Worm (Caenorhabditis elegans) whole organism, mixed stage, embryonic: ENCODE results near the gene Y43F8B.19.

Experiments
- M03D4.4 ChIP-seq: sonication (generic microtip); optimal IDR thresholded peaks from 2 replicates; lab custom pipeline; 2017; ENCODE audit warnings: mild to moderate bottlenecking, missing genetic modification characterization, missing compliant biosample characterization
- bed-3 ChIP-seq: fragments of 200-800 bp; sonication (Bioruptor generic); optimal IDR thresholded peaks from 3 replicates; lab custom pipeline; 2018; ENCODE audit warnings: mild to moderate bottlenecking, missing genetic modification characterization, moderate library complexity, missing compliant biosample characterization
- blmp-1 ChIP-seq: fragments of 150-350 bp; optimal IDR thresholded peaks from 2 replicates; lab custom pipeline; 2014; ENCODE audit warnings: missing biosample characterization, missing genetic modification characterization
- ceh-39 ChIP-seq: fragments of 150-350 bp; optimal IDR thresholded peaks from 2 replicates; lab custom pipeline; 2014; ENCODE audit warnings: missing biosample characterization, missing genetic modification characterization
- ceh-43 ChIP-seq: fragments of 200-800 bp; sonication (Bioruptor generic); optimal IDR thresholded peaks from 2 replicates; lab custom pipeline; 2018; ENCODE audit warnings: mild to moderate bottlenecking, missing genetic modification characterization, moderate library complexity, missing compliant biosample characterization
- ces-1 ChIP-seq: fragments of 150-350 bp; optimal IDR thresholded peaks from 2 replicates; lab custom pipeline; 2014; ENCODE audit warnings: missing biosample characterization, missing genetic modification reagents, missing genetic modification characterization
- cnd-1 ChIP-seq: fragments of 200-800 bp; sonication (Bioruptor generic); optimal IDR thresholded peaks from 2 replicates; lab custom pipeline; 2018; ENCODE audit warnings: mild to moderate bottlenecking, missing genetic modification characterization, missing compliant biosample characterization
- drap-1 ChIP-seq: fragments of 200-800 bp; sonication (Bioruptor generic); optimal IDR thresholded peaks from 3 replicates; lab custom pipeline; 2018; ENCODE audit warnings: mild to moderate bottlenecking, missing genetic modification characterization, missing compliant biosample characterization
- elt-1 ChIP-seq: sonication (generic microtip); optimal IDR thresholded peaks from 2 replicates; lab custom pipeline; 2017; ENCODE audit warnings: missing genetic modification characterization, mild to moderate bottlenecking, missing compliant biosample characterization, antibody characterized with exemption, moderate library complexity, borderline replicate concordance; ENCODE audit not compliant: insufficient read depth
- elt-3 ChIP-seq: fragments of 150-350 bp; optimal IDR thresholded peaks from 2 replicates; lab custom pipeline; 2014; ENCODE audit warnings: missing biosample characterization, missing genetic modification characterization
- flh-1 ChIP-seq: fragments of 200-800 bp; sonication (Bioruptor generic); optimal IDR thresholded peaks from 2 replicates; lab custom pipeline; 2018; ENCODE audit warnings: mild to moderate bottlenecking, missing genetic modification characterization, moderate library complexity, missing compliant biosample characterization
- ham-2 ChIP-seq: fragments of 200-800 bp; sonication (Bioruptor generic); optimal IDR thresholded peaks from 2 replicates; lab custom pipeline; 2018; ENCODE audit warnings: mild to moderate bottlenecking, missing genetic modification characterization, missing compliant biosample characterization
- hlh-1 ChIP-seq: fragments of 150-350 bp; optimal IDR thresholded peaks from 2 replicates; lab custom pipeline; 2014; ENCODE audit warnings: missing biosample characterization, missing genetic modification reagents, missing genetic modification characterization
- lin-13 ChIP-seq: fragments of 150-350 bp; optimal IDR thresholded peaks from 2 replicates; lab custom pipeline; 2014; ENCODE audit warnings: missing biosample characterization, missing genetic modification characterization
- mls-2 ChIP-seq: sonication (generic microtip); optimal IDR thresholded peaks from 2 replicates; lab custom pipeline; 2016; ENCODE audit warnings: mild to moderate bottlenecking, missing genetic modification characterization, moderate library complexity, missing compliant biosample characterization
- nhr-12 ChIP-seq: fragments of 150-350 bp; optimal IDR thresholded peaks from 2 replicates; lab custom pipeline; 2014; ENCODE audit warnings: missing biosample characterization, missing genetic modification characterization
- nhr-2 ChIP-seq: fragments of 150-350 bp; optimal IDR thresholded peaks from 2 replicates; lab custom pipeline; 2014; ENCODE audit warnings: missing biosample characterization, missing genetic modification characterization
- nhr-28 ChIP-seq: fragments of 150-350 bp; optimal IDR thresholded peaks from 2 replicates; lab custom pipeline; 2014; ENCODE audit warnings: missing biosample characterization, missing genetic modification characterization
- nhr-76 ChIP-seq: sonication (generic microtip); optimal IDR thresholded peaks from 2 replicates; lab custom pipeline; 2017; ENCODE audit warnings: missing biosample characterization, missing genetic modification characterization
- sem-2 ChIP-seq: fragments of 200-800 bp; sonication (Bioruptor generic); optimal IDR thresholded peaks from 2 replicates; lab custom pipeline; 2018; ENCODE audit warnings: mild to moderate bottlenecking, missing genetic modification characterization, missing compliant biosample characterization
- sptf-1 ChIP-seq: sonication (generic microtip); optimal IDR thresholded peaks from 2 replicates; lab custom pipeline; 2017; ENCODE audit warnings: mild to moderate bottlenecking, missing genetic modification characterization, moderate library complexity, missing compliant biosample characterization
- tbx-8 ChIP-seq: fragments of 200-800 bp; sonication (Bioruptor generic); optimal IDR thresholded peaks from 2 replicates; lab custom pipeline; 2018; ENCODE audit warnings: mild to moderate bottlenecking, missing genetic modification characterization, moderate library complexity, missing compliant biosample characterization
- unc-120 ChIP-seq: sonication (generic microtip); optimal IDR thresholded peaks from 2 replicates; lab custom pipeline; 2017; ENCODE audit warnings: missing genetic modification characterization, missing compliant biosample characterization; ENCODE audit not compliant: poor library complexity, severe bottlenecking
- unc-39 ChIP-seq: fragments of 150-350 bp; optimal IDR thresholded peaks from 2 replicates; lab custom pipeline; 2014; ENCODE audit warnings: missing biosample characterization, missing genetic modification characterization
- unc-62 ChIP-seq: fragments of 150-350 bp; optimal IDR thresholded peaks from 2 replicates; lab custom pipeline; 2014; ENCODE audit warnings: missing biosample characterization, missing genetic modification reagents, missing genetic modification characterization
- zip-8 ChIP-seq: fragments of 150-350 bp; optimal IDR thresholded peaks from 2 replicates; lab custom pipeline; 2014; ENCODE audit warnings: missing biosample characterization, missing genetic modification characterization

Y43F8B.19 gene

DNA sequence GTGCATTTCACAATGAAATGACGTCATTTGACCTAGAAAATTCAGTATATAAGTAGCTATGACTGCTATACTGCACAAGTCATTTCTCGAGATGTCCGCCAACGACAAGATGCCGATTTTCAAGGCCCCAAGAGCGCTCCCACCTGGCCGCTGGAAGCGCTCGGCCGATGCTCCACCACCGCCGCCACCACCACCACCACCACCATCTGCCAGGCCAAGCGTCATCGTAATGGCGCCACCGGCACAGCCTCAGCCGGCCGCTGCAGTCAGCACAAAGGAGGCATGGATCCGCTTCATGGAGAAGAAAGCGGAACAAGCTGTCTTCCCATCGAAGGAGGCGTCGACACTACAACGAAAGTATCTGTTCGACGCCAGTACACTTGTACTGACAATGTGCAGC is 26.8 kb downstream of the Y43F8B.19 start, which contains the start of gene Y43F8B.28:
TSS of gene Y43F8B.28 (plus strand) at position 59 of the 400 bp plus-strand sequence.
- no peak for TF ChIP-seq cnd-1 (tag; lab: Kevin White, UChicago)
- TF ChIP-seq hlh-1 (tag; lab: Kevin White, UChicago), result no peak
- no peak for TF ChIP-seq ceh-43 (GFP tag; lab: Kevin White, UChicago)
- TF ChIP-seq flh-1 (GFP tag; lab: Kevin White, UChicago), result no peak

DNA sequence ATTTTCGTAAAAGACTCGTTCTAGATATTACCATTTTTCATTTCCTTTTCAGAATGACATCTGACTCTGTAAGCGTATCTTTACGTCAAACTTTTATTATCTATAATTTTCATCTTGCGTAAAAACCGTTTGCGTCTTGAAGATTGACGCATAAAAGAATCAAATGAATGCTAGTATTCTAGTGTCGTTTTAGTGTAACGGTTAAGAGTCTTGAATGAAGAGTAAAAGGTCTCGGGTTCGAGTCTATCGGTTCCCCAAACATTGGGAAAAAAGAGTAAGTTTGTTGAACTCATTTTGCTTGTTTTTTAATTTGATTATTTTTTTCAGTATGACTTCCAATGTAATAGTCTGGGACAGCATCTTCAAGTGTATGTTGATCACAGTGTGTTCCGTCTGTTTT is 27.6 kb downstream of the Y43F8B.19 start, which contains the start of gene Y43F8B.17:
TSS of gene Y43F8B.17 (plus strand) at position 215 of the 400 bp plus-strand sequence.
- TF ChIP-seq tbx-8 (GFP tag; lab: Kevin White, UChicago), result no peak
- TF ChIP-seq cnd-1 (tag; lab: Kevin White, UChicago), result no peak
- TF ChIP-seq ceh-39 (tag; lab: Kevin White, UChicago), result no peak
- TF ChIP-seq elt-3 (tag; lab: Kevin White, UChicago), result no peak
- no peak for TF ChIP-seq ceh-43 (GFP tag; lab: Kevin White, UChicago)
- TF ChIP-seq sem-2 (GFP tag; lab: Kevin White, UChicago), result no peak
- no peak for TF ChIP-seq nhr-2 (tag; lab: Kevin White, UChicago)
- no peak for TF ChIP-seq nhr-76 (tag; lab: Kevin White, UChicago)
- TF ChIP-seq bed-3 (GFP tag; lab: Kevin White, UChicago), result no peak
- TF ChIP-seq unc-120 (tag; lab: Kevin White, UChicago), result no peak
- TF ChIP-seq hlh-1 (tag; lab: Kevin White, UChicago), result no peak
- TF ChIP-seq, all 35 proteins: peak for 0

DNA sequence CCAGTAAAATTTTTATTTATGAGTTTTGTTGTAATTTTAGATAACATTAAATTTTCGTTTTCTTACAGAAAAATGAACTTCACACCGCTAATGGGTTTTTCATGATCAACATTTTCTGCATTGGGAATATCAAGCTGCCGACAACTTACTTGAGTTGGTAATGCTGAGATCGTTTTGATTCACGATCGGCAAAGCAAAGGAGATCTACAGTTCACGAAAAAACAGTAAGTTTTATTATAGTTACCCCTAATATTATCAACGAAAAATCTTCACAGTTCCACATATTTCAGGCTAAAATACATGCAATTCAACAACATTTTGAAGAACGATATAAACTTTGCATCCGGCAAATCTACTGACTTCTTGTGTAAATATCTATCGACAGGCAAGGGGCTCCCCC is 29.6 kb downstream of the Y43F8B.19 start, which contains the start of gene Y43F8B.22:
TSS of gene Y43F8B.22 (plus strand) at position 301 of the 400 bp plus-strand sequence.
- no peak for TF ChIP-seq nhr-28 (tag; lab: Kevin White, UChicago)
- no peak for TF ChIP-seq hlh-1 (tag; lab: Kevin White, UChicago)
- no peak for TF ChIP-seq nhr-2 (tag; lab: Kevin White, UChicago)
- TF ChIP-seq, all 35 proteins: peak for 0

DNA sequence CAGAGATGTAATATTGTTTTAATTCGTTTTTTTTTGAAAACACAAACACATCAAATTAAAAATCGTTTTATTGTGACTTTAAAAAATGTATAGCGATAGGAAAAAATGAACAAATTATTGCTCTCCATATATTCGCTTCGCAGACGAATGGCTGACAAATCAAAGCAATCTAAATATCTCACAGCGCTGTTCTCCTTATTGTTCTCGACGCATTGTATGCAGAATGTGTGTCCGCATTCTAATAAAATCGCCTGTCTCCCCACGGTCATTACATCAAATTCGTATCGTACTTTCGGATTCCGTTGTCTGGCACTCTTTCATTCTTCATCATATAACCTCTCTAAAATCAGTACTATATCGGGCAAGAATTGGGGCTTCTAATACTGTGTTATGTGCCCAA is 34.3 kb downstream of the Y43F8B.19 start, which contains the start of gene Y43F8B.9:
TSS of gene Y43F8B.9 (plus strand) at position 301 of the 400 bp plus-strand sequence.
- TF ChIP-seq nhr-28 (tag; lab: Kevin White, UChicago) (no peak), blmp-1 (tag; lab: Kevin White, UChicago) (no peak), hlh-1 (tag; lab: Kevin White, UChicago) (no peak), ceh-43 (GFP tag; lab: Kevin White, UChicago) (no peak), unc-39 (tag; lab: Kevin White, UChicago) (no peak), ham-2 (GFP tag; lab: Kevin White, UChicago) (no peak), cnd-1 (tag; lab: Kevin White, UChicago) (no peak), unc-62 (GFP tag; lab: Kevin White, UChicago) (no peak), zip-8 (tag; lab: Kevin White, UChicago) (no peak), ces-1 (no peak), lin-13 (tag; lab: Kevin White, UChicago) (no peak), M03D4.4 (tag; lab: Kevin White, UChicago) (no peak), elt-3 (tag; lab: Kevin White, UChicago) (no peak), sptf-1 (tag; lab: Kevin White, UChicago) (no peak), elt-1 (tag; lab: Kevin White, UChicago) (no peak)

DNA sequence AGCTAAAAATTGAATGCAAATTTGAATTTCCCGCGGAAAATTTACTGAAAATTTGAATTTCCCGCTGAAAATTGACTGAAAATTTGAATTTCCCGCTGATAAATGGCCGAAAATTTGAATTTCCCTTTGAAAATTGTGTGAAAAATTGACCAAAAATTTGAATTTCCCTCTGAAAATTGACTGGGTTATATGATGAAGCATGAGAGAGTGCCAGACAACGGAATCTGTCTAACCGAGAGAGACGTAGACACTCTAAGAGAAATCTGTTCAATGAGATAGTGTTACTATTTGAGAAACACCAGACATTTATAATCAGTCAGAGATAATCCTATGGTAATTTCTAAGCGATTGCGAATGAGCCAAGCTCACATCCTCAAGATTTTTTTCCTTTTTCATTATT is 34.8 kb downstream of the Y43F8B.19 start:
- TF ChIP-seq unc-62 (GFP tag; lab: Kevin White, UChicago) (no peak), mls-2 (tag; lab: Kevin White, UChicago) (no peak), lin-13 (tag; lab: Kevin White, UChicago) (no peak), zip-8 (tag; lab: Kevin White, UChicago) (no peak), ces-1 (no peak), unc-39 (tag; lab: Kevin White, UChicago) (no peak), flh-1 (GFP tag; lab: Kevin White, UChicago) (no peak), nhr-12 (no peak), drap-1 (GFP tag; lab: Kevin White, UChicago) (no peak), nhr-2 (tag; lab: Kevin White, UChicago) (no peak)
